Fruit fly (Drosophila melanogaster): ENCODE data around the gene MED27.

The MED27 gene

dm6 chr3R:5682238-5682637 lies 27.3 kb downstream of the MED27 start:
- TF ChIP-seq Hr39 (GFP tag; optimal IDR thresholded peaks at IDR 0.05): no peak
- peak; percentile 47 for TF ChIP-seq Hr4 (GFP tag; optimal IDR thresholded peaks at IDR 0.05)
- TF ChIP-seq CG11902 (GFP tag; optimal IDR thresholded peaks at IDR 0.05): no peak
- peak; percentile 72 for TF ChIP-seq CG15336 (GFP tag; IDR thresholded peaks at IDR 0.05)
- no peak for TF ChIP-seq CG11762 (GFP tag; optimal IDR thresholded peaks at IDR 0.05; ENCODE audit: insufficient read depth)
- TF ChIP-seq CG4318 (GFP tag; optimal IDR thresholded peaks at IDR 0.05): no peak
- peak; percentile 52 for TF ChIP-seq Eip78C (GFP tag)
- peak; percentile 57 for TF ChIP-seq CG32006 (GFP tag; optimal IDR thresholded peaks at IDR 0.05)
- TF ChIP-seq CG8119 (GFP tag; IDR thresholded peaks at IDR 0.05): peak; percentile 30; the same call in 1 of the 3 replicates

dm6 chr3R:5682921-5683748 lies 28.2 kb downstream of the MED27 start:
- TF ChIP-seq Sox15 (GFP tag; optimal IDR thresholded peaks at IDR 0.05) (no peak), OdsH (GFP tag; optimal IDR thresholded peaks at IDR 0.05) (peak; percentile 70), CG11902 (GFP tag; optimal IDR thresholded peaks at IDR 0.05) (no peak), ss (GFP tag; optimal IDR thresholded peaks at IDR 0.05) (peak in 1 of 2 experiments; percentile 84), achi (GFP tag; optimal IDR thresholded peaks at IDR 0.05) (peak; percentile 70), vri (GFP tag; optimal IDR thresholded peaks at IDR 0.05) (no peak), Sox14 (GFP tag; optimal IDR thresholded peaks at IDR 0.05) (peak; percentile 67), Gug (GFP tag; IDR thresholded peaks at IDR 0.05) (peak; percentile 55), eg (GFP tag; IDR thresholded peaks at IDR 0.05) (peak; percentile 89), net (GFP tag; optimal IDR thresholded peaks at IDR 0.05) (peak; percentile 67), Met (GFP tag; optimal IDR thresholded peaks at IDR 0.05) (no peak), CG6808 (GFP tag; optimal IDR thresholded peaks at IDR 0.05) (no peak), fd85E (GFP tag; optimal IDR thresholded peaks at IDR 0.05) (no peak), Eip75B (GFP tag; optimal IDR thresholded peaks at IDR 0.05) (peak; percentile 53), Blimp-1 (GFP tag; optimal IDR thresholded peaks at IDR 0.05) (no peak), Hr39 (GFP tag; optimal IDR thresholded peaks at IDR 0.05) (no peak), dac (GFP tag; optimal IDR thresholded peaks at IDR 0.05) (peak; percentile 78), CG34406 (GFP tag; optimal IDR thresholded peaks at IDR 0.05) (no peak), pdm3 (GFP tag; optimal IDR thresholded peaks at IDR 0.05) (peak; percentile 64), spab (GFP tag; optimal IDR thresholded peaks at IDR 0.05) (no peak), dsx (GFP tag; optimal IDR thresholded peaks at IDR 0.05; ENCODE audit: poor library complexity, severe bottlenecking) (no peak), CG11762 (GFP tag; optimal IDR thresholded peaks at IDR 0.05; ENCODE audit: insufficient read depth) (peak; percentile 41), CG4318 (GFP tag; optimal IDR thresholded peaks at IDR 0.05) (peak; percentile 86), Smox (GFP tag; optimal IDR thresholded peaks at IDR 0.05) (no peak), acj6 (GFP tag; optimal IDR thresholded peaks at IDR 0.05) (peak; percentile 59), CG10631 (GFP tag; optimal IDR thresholded peaks at IDR 0.05) (peak; percentile 53), CG15336 (GFP tag; IDR thresholded peaks at IDR 0.05) (peak; percentile 93), Eip93F (GFP tag; optimal IDR thresholded peaks at IDR 0.05) (no peak), CG32006 (GFP tag; optimal IDR thresholded peaks at IDR 0.05) (peak; percentile 93), CG31627 (GFP tag; optimal IDR thresholded peaks at IDR 0.05) (peak; percentile 7), CG3919 (GFP tag; optimal IDR thresholded peaks at IDR 0.05) (peak; percentile 75), CG8632 (GFP tag; optimal IDR thresholded peaks at IDR 0.05) (no peak), Ets21C (GFP tag; optimal IDR thresholded peaks at IDR 0.05) (no peak), Eip78C (GFP tag) (peak; percentile 92), svp (GFP tag) (no peak), CG16779 (tag; optimal IDR thresholded peaks at IDR 0.05) (peak; percentile 61), CG10669 (GFP tag; optimal IDR thresholded peaks at IDR 0.05) (no peak), Lpt (GFP tag; optimal IDR thresholded peaks at IDR 0.05) (peak; percentile 89), CG11294 (GFP tag; IDR thresholded peaks at IDR 0.05) (peak; percentile 44; the same call in 1 of the 2 replicates), Ets96B (tag; optimal IDR thresholded peaks at IDR 0.05) (no peak), CG6854 (GFP tag; optimal IDR thresholded peaks at IDR 0.05) (no peak), CG9139 (GFP tag; optimal IDR thresholded peaks at IDR 0.05) (no peak), fkh (GFP tag; optimal IDR thresholded peaks at IDR 0.05) (no peak), Hr4 (GFP tag; optimal IDR thresholded peaks at IDR 0.05) (peak; percentile 94), CG7368 (GFP tag; optimal IDR thresholded peaks at IDR 0.05) (peak; percentile 38), CG6276 (GFP tag; optimal IDR thresholded peaks at IDR 0.05) (peak; percentile 91)
